Worm (Caenorhabditis elegans): ENCODE measurements around the gene cng-1.

DNA sequence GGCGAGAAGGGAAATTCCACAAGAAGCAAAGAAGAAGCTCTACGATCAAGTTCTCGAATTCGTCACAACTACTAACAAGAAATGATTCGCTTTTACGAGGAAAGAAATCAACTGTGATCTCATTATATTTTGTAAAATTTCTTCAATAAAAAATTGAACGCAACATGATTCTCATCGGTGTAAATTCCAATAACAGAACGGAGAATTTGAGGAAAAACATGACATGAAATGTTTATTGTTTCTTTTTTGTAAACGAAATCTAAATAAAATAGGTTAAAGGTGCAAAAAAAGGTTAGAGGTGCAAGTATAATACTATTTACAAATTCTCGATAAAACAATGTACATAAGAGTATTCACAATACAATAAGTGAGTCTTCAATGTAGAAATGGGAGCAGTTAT lies 39.8 kb downstream of the cng-1 start:
- TF ChIP-seq F13H6.1 (tag; optimal IDR thresholded peaks at IDR 0.05) (no peak), fkh-10 (GFP tag; optimal IDR thresholded peaks at IDR 0.05) (no peak), ceh-45 (GFP tag; IDR thresholded peaks at IDR 0.05) (no peak), rnt-1 (tag; optimal IDR thresholded peaks at IDR 0.05) (no peak), pax-1 (tag; optimal IDR thresholded peaks at IDR 0.05) (no peak)

Data from whole organism, late embryonic.